Fruit fly (Drosophila melanogaster) whole organism: ENCODE results near the gene SmE.

Source experiments
- CG8478 ChIP-seq: fragments of >200 bp; optimal IDR thresholded peaks from 2 replicates; lab custom pipeline; 2018; ENCODE audit warnings: inconsistent platforms
- Dll ChIP-seq: fragments of >200 bp; optimal IDR thresholded peaks from 2 replicates; lab custom pipeline; 2017
- EcR ChIP-seq, 2 experiments: fragments of >200 bp; optimal IDR thresholded peaks; 2 replicates each; lab custom pipeline; 2017; ENCODE audit warnings: missing biosample characterization in 2 of 2, missing genetic modification characterization in 2 of 2, missing genetic modification reagents in 2 of 2
- pan ChIP-seq: fragments of >200 bp; optimal IDR thresholded peaks from 2 replicates; lab custom pipeline; 2017
- psq ChIP-seq: fragments of >200 bp; optimal IDR thresholded peaks from 2 replicates; lab custom pipeline; 2017
- usp ChIP-seq: fragments of >200 bp; optimal IDR thresholded peaks from 2 replicates; lab custom pipeline; 2017; ENCODE audit warnings: missing biosample characterization, missing genetic modification characterization, mixed read lengths

dm6 chr2L:7885271-7885670, at the start of gene SmE, which contains the start of gene CG34132:
- TF ChIP-seq EcR (GFP tag; optimal IDR thresholded peaks at IDR 0.05; lab: Kevin White, UChicago) (no peak), psq (lab: Kevin White, UChicago) (no peak), pan (no peak), usp (GFP tag; lab: Kevin White, UChicago) (no peak), CG8478 (no peak), Dll (lab: Kevin White, UChicago) (no peak)
